Fruit fly (Drosophila melanogaster) whole organism, larva: ENCODE results near the gene NimC2.
A peak's percentile ranks its signal among the peaks of the same experiment; 100 is the strongest.

Experiments
- noc ChIP-seq: fragments of 200-800 bp; sonication (Bioruptor generic); optimal IDR thresholded peaks from 3 replicates; lab custom pipeline; 2019; ENCODE audit warnings: missing biosample characterization, mild to moderate bottlenecking, missing genetic modification characterization, moderate library complexity

NimC2 gene

DNA sequence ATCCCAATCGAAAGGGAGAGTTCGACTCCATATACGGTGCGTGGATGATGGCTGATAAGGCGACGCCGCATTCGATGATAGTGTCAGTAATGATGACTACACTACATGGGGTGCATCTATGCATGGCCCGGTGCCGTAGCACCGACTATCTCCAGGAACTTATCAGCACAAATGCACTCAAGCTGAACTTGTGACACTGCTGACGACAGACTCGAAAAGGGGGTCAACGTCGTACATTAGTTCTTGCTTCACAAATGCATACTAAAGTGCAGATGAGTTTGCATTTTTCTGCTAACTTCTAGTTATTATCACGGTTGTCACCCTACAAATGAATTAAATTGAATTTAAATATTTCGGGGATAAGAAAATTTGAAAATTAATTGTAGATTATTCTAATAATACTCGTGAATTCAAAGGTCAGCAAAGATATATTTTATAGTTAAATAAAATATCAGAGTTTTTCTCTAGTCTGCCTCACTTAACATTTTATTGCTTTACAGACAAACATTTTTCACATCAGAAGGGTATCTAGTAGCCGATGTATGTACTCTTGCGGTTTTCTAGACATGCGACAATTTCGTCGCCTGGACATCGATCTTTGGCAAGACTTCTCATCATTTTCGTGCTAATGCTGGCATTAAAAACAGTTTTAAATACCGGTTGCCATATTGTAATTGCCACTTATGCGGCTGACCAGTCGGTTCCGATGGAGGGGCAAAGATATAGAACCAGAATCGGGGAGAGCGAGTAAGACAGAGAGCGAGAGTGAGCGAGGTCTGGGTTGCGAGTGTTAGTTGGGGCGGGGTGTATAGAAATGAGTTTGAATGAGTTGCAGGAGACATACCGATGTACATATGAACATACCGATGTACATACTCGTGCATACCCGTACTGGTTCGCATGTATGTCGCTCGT, 43.5 kb downstream of the NimC2 start:
- no peak for TF ChIP-seq noc (tag; lab: Kevin White, UChicago)

DNA sequence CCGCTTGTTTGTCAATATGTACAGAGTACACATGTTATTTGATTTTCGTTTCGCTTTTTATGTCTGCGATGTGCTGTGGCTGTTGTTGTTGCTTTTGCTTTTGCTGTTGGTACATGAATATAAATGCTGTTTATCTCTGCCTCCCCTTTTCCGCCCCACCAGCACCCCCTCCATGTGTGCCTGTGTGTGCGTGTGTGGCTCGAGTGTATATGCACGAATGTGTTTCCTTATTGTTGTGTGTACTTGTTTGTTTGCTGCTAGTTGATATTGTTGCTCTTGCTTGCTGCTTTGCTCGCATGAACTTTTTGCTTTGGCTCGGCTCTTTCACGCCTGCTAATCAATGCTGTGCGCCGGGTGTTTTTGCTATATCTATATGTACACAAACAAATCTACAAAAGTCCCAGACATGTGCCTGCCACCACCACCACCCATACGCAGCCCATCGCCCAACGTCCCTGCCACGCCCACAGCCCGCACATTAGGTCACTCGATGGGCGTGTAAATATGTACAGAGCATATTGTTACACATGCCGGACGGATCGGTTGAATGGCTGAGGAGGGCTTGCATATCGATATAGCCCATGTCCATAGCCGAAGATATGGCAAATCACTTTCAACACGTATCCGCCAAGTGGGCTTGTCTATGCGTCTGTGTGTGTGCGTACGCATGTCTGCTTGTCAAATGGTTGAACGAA, 44.3 kb downstream of the NimC2 start:
- TF ChIP-seq noc (tag; lab: Kevin White, UChicago): peak; percentile 95

DNA sequence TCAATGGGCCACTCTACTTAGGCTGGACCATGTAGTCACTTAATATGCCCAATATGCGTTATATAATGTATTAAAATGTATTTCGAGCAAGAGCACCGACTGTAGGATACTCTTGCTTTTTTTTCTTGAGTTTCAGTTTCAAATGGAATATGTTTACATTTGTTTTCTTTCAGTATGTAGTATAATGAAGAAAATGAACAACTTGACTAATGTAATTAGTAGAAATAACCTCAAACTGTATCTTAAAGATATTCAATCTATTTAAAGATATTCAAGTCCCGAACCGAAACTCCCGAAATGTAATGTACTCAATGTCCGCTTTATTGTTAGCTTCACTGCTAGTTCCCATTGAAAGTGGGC, 44.8 kb downstream of the NimC2 start:
- TF ChIP-seq noc (tag; lab: Kevin White, UChicago): peak; percentile 2

DNA sequence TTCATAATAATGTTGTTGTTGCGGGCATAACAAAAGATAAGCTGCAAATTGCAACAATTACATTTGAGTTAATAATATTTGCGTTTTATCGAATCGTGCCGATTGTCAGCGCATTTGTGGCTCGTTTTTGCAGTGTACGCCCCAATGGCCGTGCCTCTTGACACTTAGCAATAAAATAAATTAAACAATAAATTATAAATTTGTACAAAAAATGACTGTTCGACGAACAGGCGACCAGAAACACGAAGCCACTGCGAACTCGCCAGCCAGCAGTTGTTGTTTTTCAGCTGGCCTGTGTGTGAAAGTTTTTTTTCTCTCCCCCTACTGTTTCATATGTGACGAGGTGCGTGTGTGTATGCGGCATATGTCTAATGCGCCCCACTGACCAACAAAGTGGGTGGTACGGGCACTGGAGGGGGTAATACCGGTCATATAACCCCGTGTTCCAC, 45.6 kb downstream of the NimC2 start:
- TF ChIP-seq noc (tag; lab: Kevin White, UChicago): no peak

DNA sequence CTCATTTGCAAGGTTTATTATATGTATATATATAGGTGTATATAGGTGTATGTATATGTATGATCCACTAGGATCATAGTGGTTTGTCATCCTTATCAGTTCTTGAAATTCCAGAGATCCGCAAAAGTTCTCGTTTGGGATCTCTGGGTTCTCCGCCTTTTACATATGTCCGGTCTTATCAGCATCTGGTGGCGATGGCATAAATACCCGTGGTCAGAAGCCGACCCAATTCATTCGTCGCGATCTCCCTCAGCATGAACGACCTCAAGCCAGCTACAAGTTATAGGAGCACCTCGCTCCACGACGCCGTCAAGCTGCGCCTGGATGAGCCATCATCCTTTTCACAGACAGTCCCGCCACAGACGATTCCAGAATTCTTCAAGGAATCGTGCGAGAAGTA, 46.9 kb downstream of the NimC2 start, which contains the start of gene hll:
hll (plus strand) TSS at position 224 of the 400 bp plus-strand sequence.
- no peak for TF ChIP-seq noc (tag; lab: Kevin White, UChicago)

DNA sequence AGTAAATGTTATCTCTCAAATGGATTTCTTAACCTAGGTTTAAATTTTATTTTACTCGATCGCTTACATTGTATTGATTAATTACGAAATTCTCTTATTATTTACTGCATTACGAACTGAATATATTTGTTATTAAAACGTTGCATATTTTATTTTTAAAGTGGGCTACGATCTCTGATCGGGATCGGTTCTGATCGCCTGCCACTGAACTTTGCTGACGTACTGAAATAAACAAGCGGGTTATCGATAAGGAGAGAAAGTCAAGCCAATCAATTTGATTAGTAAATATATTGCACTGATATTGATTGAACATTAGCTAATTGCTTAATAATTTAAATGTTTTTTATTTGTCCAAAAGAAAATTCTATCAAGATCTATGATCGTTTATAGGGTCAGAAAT, 49.3 kb downstream of the NimC2 start:
- no peak for TF ChIP-seq noc (tag; lab: Kevin White, UChicago)

DNA sequence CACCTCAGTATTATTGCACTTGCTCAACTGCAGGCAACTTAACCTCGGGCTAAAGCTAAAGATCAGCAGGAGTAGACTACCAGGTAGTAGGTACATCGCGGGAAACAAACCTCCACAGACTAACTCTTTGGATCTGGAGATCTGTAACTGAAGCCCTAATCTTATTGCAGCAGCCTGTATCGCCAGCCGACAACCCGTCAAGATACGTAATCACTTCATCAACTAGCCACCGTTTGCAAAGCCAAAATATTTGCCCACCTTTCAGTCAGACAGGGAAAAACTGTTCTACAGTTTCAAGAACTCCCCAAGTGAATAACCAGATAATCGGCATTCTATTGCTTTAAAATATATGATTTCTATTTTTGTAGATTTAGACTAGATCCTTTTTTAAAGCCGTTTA, 51.5 kb downstream of the NimC2 start, which contains the start of gene CG18095:
CG18095 (minus strand) TSS at position 101 of the 400 bp plus-strand sequence.
- TF ChIP-seq noc (tag; lab: Kevin White, UChicago): no peak
